Worm (Caenorhabditis elegans): ENCODE results near the gene F46G11.6.

- TF ChIP-seq ztf-11 (tag; optimal IDR thresholded peaks at IDR 0.05) (no peak), lsy-2 (tag; optimal IDR thresholded peaks at IDR 0.05) (no peak), unc-62 (GFP tag; optimal IDR thresholded peaks at IDR 0.05) (no peak), ham-2 (GFP tag; optimal IDR thresholded peaks at IDR 0.05) (no peak), nhr-2 (tag; optimal IDR thresholded peaks at IDR 0.05) (no peak), mab-5 (tag; optimal IDR thresholded peaks at IDR 0.05) (no peak)
Measured at ce11 chrX:5798690-5799089, 12.4 kb downstream of the F46G11.6 start, which contains the start of gene F46G11.4.
